Worm (Caenorhabditis elegans): ENCODE measurements around the gene unc-8.

DNA sequence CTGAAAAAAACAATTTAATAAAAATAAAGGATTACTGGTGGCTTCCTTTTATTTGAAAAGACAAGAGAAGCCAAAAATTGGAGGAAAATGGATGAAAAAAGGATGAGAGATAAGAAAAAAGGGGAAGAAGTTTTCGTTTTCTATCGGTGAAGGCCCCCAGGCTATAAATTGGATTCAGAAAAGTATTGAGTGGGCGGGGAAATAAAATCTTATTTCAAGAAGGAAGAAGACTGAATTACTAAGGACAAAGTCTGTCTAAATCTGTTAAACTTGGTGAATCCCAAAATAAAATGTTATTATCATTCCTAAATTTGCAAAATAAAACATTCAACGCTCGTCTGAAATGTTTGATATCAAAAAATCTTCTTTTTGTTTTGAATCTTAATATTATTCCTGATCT is 25.1 kb downstream of the unc-8 start:
- no peak for TF ChIP-seq dao-5 (tag; optimal IDR thresholded peaks at IDR 0.05)
- no peak for TF ChIP-seq him-1 (tag; optimal IDR thresholded peaks at IDR 0.05)
